Worm (Caenorhabditis elegans) whole organism, L4/young adult: ENCODE measurements around the gene srg-46.

Source experiments
- W03F9.2 ChIP-seq: fragments of 150-350 bp; optimal IDR thresholded peaks from 2 replicates; lab custom pipeline; 2014; ENCODE audit warnings: missing biosample characterization, missing genetic modification characterization
- dao-5 ChIP-seq: sonication (generic microtip); optimal IDR thresholded peaks from 2 replicates; lab custom pipeline; 2016; ENCODE audit warnings: missing genotype, missing genetic modification characterization, moderate library complexity, missing compliant biosample characterization
- him-1 ChIP-seq: sonication (generic microtip); optimal IDR thresholded peaks from 2 replicates; lab custom pipeline; 2016; ENCODE audit warnings: missing genotype, missing genetic modification reagents, missing genetic modification characterization, missing compliant biosample characterization

DNA sequence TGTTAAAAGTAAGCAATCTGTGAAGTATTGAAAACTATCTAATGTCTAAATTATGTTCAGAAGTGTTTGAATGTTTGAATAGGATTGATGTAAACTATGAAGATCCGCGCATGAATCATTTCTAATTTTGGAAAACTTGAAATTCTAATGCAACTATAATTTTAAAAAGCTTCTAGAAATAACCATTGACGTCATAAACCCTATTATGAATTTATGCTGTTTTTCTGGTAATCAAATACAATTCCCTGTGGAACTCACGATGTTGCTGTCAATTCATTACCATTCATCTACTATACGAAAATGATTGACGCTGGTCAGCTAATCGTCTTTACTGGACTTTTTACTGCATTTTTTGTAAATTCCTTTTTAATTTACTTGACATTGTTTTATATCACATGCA is 36.1 kb upstream of the srg-46 start, which contains the start of gene str-37:
- no peak for TF ChIP-seq dao-5 (tag; lab: Kevin White, UChicago)
- no peak for TF ChIP-seq him-1 (tag; lab: Kevin White, UChicago)
- TF ChIP-seq W03F9.2: no peak
